Worm (Caenorhabditis elegans): ENCODE results near the gene abu-10.

DNA sequence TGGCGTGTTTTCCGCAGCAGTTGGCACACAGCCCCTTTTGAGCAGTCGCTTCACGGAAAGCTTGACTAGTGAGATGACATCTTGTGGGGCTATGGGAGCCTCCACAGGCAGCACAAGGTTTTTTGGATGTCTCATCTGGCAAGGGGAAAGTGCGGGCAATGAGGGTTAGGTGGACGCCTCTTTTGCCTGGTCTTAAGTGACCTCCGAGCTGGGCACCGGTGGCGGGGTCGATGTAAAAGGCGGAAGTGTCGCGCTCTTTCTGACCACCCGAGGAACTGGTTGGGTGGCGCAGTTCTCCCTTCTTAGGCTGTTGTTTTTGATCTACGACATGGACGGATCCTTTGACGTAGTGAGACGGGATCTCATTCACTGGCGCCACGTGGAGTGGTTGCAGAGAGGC lies 46.6 kb upstream of the abu-10 start:
- TF ChIP-seq fos-1 (tag; optimal IDR thresholded peaks at IDR 0.05) (no peak), hlh-4 (tag; optimal IDR thresholded peaks at IDR 0.05) (no peak), nhr-76 (tag; optimal IDR thresholded peaks at IDR 0.05) (no peak), nhr-11 (tag; optimal IDR thresholded peaks at IDR 0.05) (no peak), hpl-2 (GFP tag; optimal IDR thresholded peaks at IDR 0.05) (no peak)
